Fruit fly (Drosophila melanogaster) whole organism, embryonic: ENCODE measurements around the gene CG3513.

Source experiments
- Bteb2 ChIP-seq: fragments of 200-800 bp; sonication (Bioruptor generic); optimal IDR thresholded peaks from 2 replicates; lab custom pipeline; 2016; ENCODE audit warnings: missing biosample characterization, missing genetic modification characterization
- CG10274 ChIP-seq: fragments of 200-800 bp; sonication (Bioruptor generic); optimal IDR thresholded peaks from 3 replicates; lab custom pipeline; 2017; ENCODE audit warnings: missing biosample characterization, mild to moderate bottlenecking, missing genetic modification characterization
- CG11504 ChIP-seq: fragments of 200-800 bp; sonication (Bioruptor generic); optimal IDR thresholded peaks from 3 replicates; lab custom pipeline; 2019; ENCODE audit warnings: missing biosample characterization, mild to moderate bottlenecking, missing genetic modification characterization, moderate library complexity
- CG11723 ChIP-seq: fragments of 200-800 bp; sonication (Bioruptor generic); optimal IDR thresholded peaks from 2 replicates; lab custom pipeline; 2017; ENCODE audit warnings: missing biosample characterization, mild to moderate bottlenecking, missing genetic modification characterization
- CG12299 ChIP-seq: fragments of 200-800 bp; sonication (Bioruptor generic); optimal IDR thresholded peaks from 2 replicates; lab custom pipeline; 2018; ENCODE audit warnings: missing biosample characterization, mild to moderate bottlenecking, missing genetic modification characterization
- CG13296 ChIP-seq: fragments of 200-800 bp; sonication (Bioruptor generic); optimal IDR thresholded peaks from 3 replicates; lab custom pipeline; 2018; ENCODE audit warnings: missing biosample characterization, mild to moderate bottlenecking, missing genetic modification characterization
- CG13775 ChIP-seq: fragments of 200-800 bp; sonication (Bioruptor generic); optimal IDR thresholded peaks from 3 replicates; lab custom pipeline; 2017; ENCODE audit warnings: missing biosample characterization, mild to moderate bottlenecking, missing genetic modification characterization
- CG13894 ChIP-seq: fragments of 200-800 bp; sonication (Bioruptor generic); optimal IDR thresholded peaks from 3 replicates; lab custom pipeline; 2018; ENCODE audit warnings: missing biosample characterization, mild to moderate bottlenecking, missing genetic modification characterization, moderate library complexity
- CG15514 ChIP-seq: fragments of 200-800 bp; sonication (Bioruptor generic); optimal IDR thresholded peaks from 3 replicates; lab custom pipeline; 2017; ENCODE audit warnings: missing biosample characterization, missing genetic modification characterization, mild to moderate bottlenecking, moderate library complexity, missing genetic modification reagents
- CG15696 ChIP-seq: fragments of 200-800 bp; sonication (Bioruptor generic); optimal IDR thresholded peaks from 2 replicates; lab custom pipeline; 2019; ENCODE audit warnings: missing biosample characterization, mild to moderate bottlenecking, missing genetic modification characterization, moderate library complexity
- CG18599 ChIP-seq: fragments of 200-800 bp; sonication (Bioruptor generic); optimal IDR thresholded peaks from 3 replicates; lab custom pipeline; 2017; ENCODE audit warnings: missing biosample characterization, missing genetic modification characterization, mild to moderate bottlenecking, moderate library complexity, missing genetic modification reagents
- CG2712 ChIP-seq: fragments of 200-800 bp; optimal IDR thresholded peaks from 3 replicates; lab custom pipeline; 2019; ENCODE audit warnings: missing biosample characterization, mild to moderate bottlenecking, missing genetic modification characterization, moderate library complexity
- CG30020 ChIP-seq: fragments of 200-800 bp; optimal IDR thresholded peaks from 2 replicates; lab custom pipeline; 2019; ENCODE audit warnings: missing biosample characterization, mild to moderate bottlenecking, missing genetic modification characterization, moderate library complexity
- CG3065 ChIP-seq: fragments of 200-800 bp; sonication (Bioruptor generic); optimal IDR thresholded peaks from 2 replicates; lab custom pipeline; 2016; ENCODE audit warnings: missing biosample characterization, missing genetic modification characterization
- CG31365 ChIP-seq: fragments of 200-800 bp; sonication (Bioruptor generic); optimal IDR thresholded peaks from 2 replicates; lab custom pipeline; 2018; ENCODE audit warnings: missing biosample characterization, mild to moderate bottlenecking, missing genetic modification characterization
- CG42726 ChIP-seq: fragments of 200-800 bp; sonication (Bioruptor generic); IDR thresholded peaks from 2 replicates; pipeline ENCODE4 v1.3.6; 2022; ENCODE audit warnings: missing biosample characterization, missing genetic modification characterization; ENCODE audit not compliant: partially characterized antibody
- CG6254 ChIP-seq: fragments of 200-800 bp; sonication (Bioruptor generic); optimal IDR thresholded peaks from 3 replicates; lab custom pipeline; 2017; ENCODE audit warnings: mild to moderate bottlenecking, missing biosample characterization, missing genetic modification reagents, missing genetic modification characterization
- CG7556 ChIP-seq: fragments of 200-800 bp; sonication (Bioruptor generic); optimal IDR thresholded peaks from 2 replicates; lab custom pipeline; 2017; ENCODE audit warnings: missing biosample characterization, mild to moderate bottlenecking, missing genetic modification characterization
- CG7839 ChIP-seq: fragments of 200-800 bp; sonication (Bioruptor generic); optimal IDR thresholded peaks from 3 replicates; lab custom pipeline; 2018; ENCODE audit warnings: missing biosample characterization, mild to moderate bottlenecking, missing genetic modification characterization, moderate library complexity
- Dek ChIP-seq: fragments of 200-800 bp; sonication (Bioruptor generic); optimal IDR thresholded peaks from 3 replicates; lab custom pipeline; 2019; ENCODE audit warnings: missing biosample characterization, mild to moderate bottlenecking, missing genetic modification characterization, moderate library complexity
- Dfd ChIP-seq, 2 experiments: fragments of >200 bp; optimal IDR thresholded peaks; 2 replicates each; lab custom pipeline; 2017; ENCODE audit warnings: missing biosample characterization in 2 of 2, missing genetic modification characterization in 2 of 2
- Dp ChIP-seq: fragments of 200-800 bp; sonication (Bioruptor generic); optimal IDR thresholded peaks from 2 replicates; lab custom pipeline; 2018; ENCODE audit warnings: missing biosample characterization, mild to moderate bottlenecking, missing genetic modification characterization, moderate library complexity
- Dref ChIP-seq: fragments of 200-800 bp; sonication (Bioruptor generic); IDR thresholded peaks from 2 replicates; pipeline ENCODE4 v1.3.6; 2022; ENCODE audit warnings: missing biosample characterization, missing genetic modification characterization
- H15 ChIP-seq: fragments of 200-800 bp; sonication (Bioruptor generic); IDR thresholded peaks from 3 replicates; pipeline ENCODE4 v1.3.6; 2022; ENCODE audit warnings: missing biosample characterization, missing genetic modification characterization
- HHEX ChIP-seq: fragments of 200-800 bp; sonication (Bioruptor generic); optimal IDR thresholded peaks from 3 replicates; lab custom pipeline; 2017; ENCODE audit warnings: missing biosample characterization, mild to moderate bottlenecking, missing genetic modification characterization, missing genetic modification reagents
- MBD-R2 ChIP-seq: fragments of 200-800 bp; sonication (Bioruptor generic); IDR thresholded peaks from 2 replicates; pipeline ENCODE4 v1.3.6; 2022; ENCODE audit warnings: missing biosample characterization, missing genetic modification characterization
- Rfx ChIP-seq: fragments of 200-800 bp; sonication (Bioruptor generic); IDR thresholded peaks from 2 replicates; pipeline ENCODE4 v1.3.6; 2022; ENCODE audit warnings: missing biosample characterization, missing genetic modification characterization
- Spps ChIP-seq: fragments of 200-800 bp; sonication (Bioruptor generic); optimal IDR thresholded peaks from 2 replicates; lab custom pipeline; 2018; ENCODE audit warnings: missing biosample characterization, mild to moderate bottlenecking, missing genetic modification characterization
- Xbp1 ChIP-seq: fragments of 200-800 bp; sonication (Bioruptor generic); optimal IDR thresholded peaks from 3 replicates; lab custom pipeline; 2016; ENCODE audit warnings: missing biosample characterization, mild to moderate bottlenecking, missing genetic modification characterization
- Xrp1 ChIP-seq: fragments of 200-800 bp; sonication (Bioruptor generic); IDR thresholded peaks from 2 replicates; pipeline ENCODE4 v1.3.6; 2022; ENCODE audit warnings: missing biosample characterization, missing genetic modification characterization
- ase ChIP-seq: fragments of 200-800 bp; sonication (Bioruptor generic); IDR thresholded peaks from 3 replicates; pipeline ENCODE4 v1.3.6; 2022; ENCODE audit warnings: missing biosample characterization, missing genetic modification characterization
- az2 ChIP-seq: fragments of 200-800 bp; sonication (Bioruptor generic); optimal IDR thresholded peaks from 3 replicates; lab custom pipeline; 2016; ENCODE audit warnings: missing biosample characterization, missing genetic modification characterization
- chm ChIP-seq: fragments of 200-800 bp; sonication (Bioruptor generic); IDR thresholded peaks from 2 replicates; pipeline ENCODE4 v1.3.6; 2022; ENCODE audit warnings: missing biosample characterization, missing genetic modification characterization
- corto ChIP-seq: fragments of 200-800 bp; sonication (Bioruptor generic); optimal IDR thresholded peaks from 2 replicates; lab custom pipeline; 2016; ENCODE audit warnings: missing biosample characterization, mild to moderate bottlenecking, missing genetic modification characterization, moderate library complexity
- dimm ChIP-seq: fragments of 200-800 bp; sonication (Bioruptor generic); IDR thresholded peaks from 2 replicates; pipeline ENCODE4 v1.3.6; 2022; ENCODE audit warnings: missing biosample characterization, missing genetic modification characterization
- esg ChIP-seq: fragments of 200-800 bp; sonication (Bioruptor generic); conservative IDR thresholded peaks from 2 replicates; pipeline ENCODE4 v1.3.6; 2022; ENCODE audit warnings: missing biosample characterization, missing genetic modification characterization
- gfzf ChIP-seq: fragments of 200-800 bp; sonication (Bioruptor generic); optimal IDR thresholded peaks from 2 replicates; lab custom pipeline; 2016; ENCODE audit warnings: missing biosample characterization, mild to moderate bottlenecking, missing genetic modification characterization, moderate library complexity
- ham ChIP-seq: fragments of 200-800 bp; sonication (Bioruptor generic); IDR thresholded peaks from 2 replicates; pipeline ENCODE4 v1.3.6; 2022; ENCODE audit warnings: missing biosample characterization, missing genetic modification characterization
- kay ChIP-seq: fragments of 200-800 bp; sonication (Bioruptor generic); optimal IDR thresholded peaks from 2 replicates; lab custom pipeline; 2016; ENCODE audit warnings: missing biosample characterization, missing genetic modification characterization
- ken ChIP-seq: fragments of 200-800 bp; sonication (Bioruptor generic); IDR thresholded peaks from 3 replicates; pipeline ENCODE4 v1.3.6; 2022; ENCODE audit warnings: missing biosample characterization, missing genetic modification characterization
- lilli ChIP-seq: fragments of 200-800 bp; sonication (Bioruptor generic); optimal IDR thresholded peaks from 3 replicates; lab custom pipeline; 2016; ENCODE audit warnings: missing biosample characterization, missing genetic modification characterization
- lov ChIP-seq, 2 experiments: fragments of 200-800 bp in 1 of 2; fragments of >200 bp in 1 of 2; sonication (Bioruptor generic) in 1 of 2; IDR thresholded peaks in 1 of 2; optimal IDR thresholded peaks in 1 of 2; 2 replicates in 1 of 2; 3 replicates in 1 of 2; pipeline versions ENCODE4 v1.3.6 to Lab custom; 2017 to 2022; ENCODE audit warnings: missing biosample characterization in 1 of 2, missing genetic modification characterization in 1 of 2
- luna ChIP-seq: fragments of 200-800 bp; sonication (Bioruptor generic); optimal IDR thresholded peaks from 2 replicates; lab custom pipeline; 2016; ENCODE audit warnings: missing biosample characterization, missing genetic modification characterization
- pita ChIP-seq: fragments of 200-800 bp; sonication (Bioruptor generic); optimal IDR thresholded peaks from 2 replicates; lab custom pipeline; 2017; ENCODE audit warnings: missing biosample characterization, mild to moderate bottlenecking, missing genetic modification characterization
- run ChIP-seq: fragments of 200-800 bp; sonication (Bioruptor generic); optimal IDR thresholded peaks from 3 replicates; lab custom pipeline; 2018; ENCODE audit warnings: missing biosample characterization, mild to moderate bottlenecking, missing genetic modification characterization
- sc ChIP-seq, 3 experiments: fragments of >200 bp in 2 of 3; fragments of 200-800 bp in 1 of 3; sonication (Bioruptor generic) in 1 of 3; optimal IDR thresholded peaks; 2 replicates in 2 of 3; 3 replicates in 1 of 3; lab custom pipeline; 2017; ENCODE audit warnings: mild to moderate bottlenecking in 1 of 3, missing biosample characterization in 1 of 3, missing genetic modification characterization in 1 of 3, missing genetic modification reagents in 1 of 3
- tgo ChIP-seq: fragments of 200-800 bp; sonication (Bioruptor generic); IDR thresholded peaks from 3 replicates; pipeline ENCODE4 v1.3.6; 2022; ENCODE audit warnings: missing biosample characterization, missing genetic modification characterization
- tio ChIP-seq: fragments of 200-800 bp; sonication (Bioruptor generic); optimal IDR thresholded peaks from 2 replicates; lab custom pipeline; 2017; ENCODE audit warnings: missing biosample characterization, missing genetic modification characterization, inconsistent platforms
- tll ChIP-seq, 2 experiments: fragments of 200-800 bp in 1 of 2; fragments of >200 bp in 1 of 2; sonication (Bioruptor generic) in 1 of 2; optimal IDR thresholded peaks; 2 replicates each; lab custom pipeline; 2017 to 2019; ENCODE audit warnings: missing biosample characterization in 2 of 2, missing genetic modification characterization in 2 of 2, mild to moderate bottlenecking in 1 of 2, moderate library complexity in 1 of 2

CG3513 gene

dm6 chr2L:3703260-3703659 is 10.3 kb upstream of the CG3513 start, which contains the start of gene CG2816 (continued):
- no peak for TF ChIP-seq Bteb2 (GFP tag; lab: Kevin White, UChicago)
- TF ChIP-seq dimm (GFP tag; lab: Robert Waterston, UW), result no peak
- TF ChIP-seq Dek (tag; lab: Kevin White, UChicago), result peak; percentile 76
- no peak for TF ChIP-seq CG7556
- TF ChIP-seq tgo (GFP tag; lab: Robert Waterston, UW), result peak; percentile 78
- no peak for TF ChIP-seq CG30020 (tag; lab: Kevin White, UChicago)
- TF ChIP-seq CG15514 (GFP tag; lab: Kevin White, UChicago), result peak; percentile 38
- TF ChIP-seq CG42726 (GFP tag; lab: Robert Waterston, UW), result no peak
- no peak for TF ChIP-seq pita (GFP tag; lab: Kevin White, UChicago)
- TF ChIP-seq MBD-R2 (GFP tag; lab: Robert Waterston, UW), result peak; percentile 18; the same call in 1 of the 2 replicates
- peak; percentile 67 for TF ChIP-seq esg (GFP tag; lab: Robert Waterston, UW)
- peak; percentile 93 for TF ChIP-seq lilli (GFP tag; lab: Kevin White, UChicago)
- no peak for TF ChIP-seq gfzf (GFP tag; lab: Kevin White, UChicago)
- TF ChIP-seq Rfx (GFP tag; lab: Robert Waterston, UW), result peak; percentile 98
- TF ChIP-seq luna (GFP tag; lab: Kevin White, UChicago), result peak; percentile 80
- TF ChIP-seq CG18599 (GFP tag; lab: Kevin White, UChicago), result peak; percentile 61
- peak; percentile 27 for TF ChIP-seq Xbp1 (GFP tag; lab: Kevin White, UChicago)
- TF ChIP-seq sc (optimal IDR thresholded peaks at IDR 0.05; lab: Kevin White, UChicago), result no peak
- no peak for TF ChIP-seq sc (GFP tag; optimal IDR thresholded peaks at IDR 0.05; lab: Kevin White, UChicago)
- TF ChIP-seq lov (optimal IDR thresholded peaks at IDR 0.05; lab: Kevin White, UChicago), result no peak
- no peak; the same call in 2 of the 3 replicates for TF ChIP-seq lov (GFP tag; IDR thresholded peaks at IDR 0.05; lab: Robert Waterston, UW)
- peak; percentile 38 for TF ChIP-seq CG13296 (GFP tag; lab: Kevin White, UChicago)
- peak; percentile 35 for TF ChIP-seq HHEX (GFP tag; lab: Kevin White, UChicago)
- TF ChIP-seq H15 (GFP tag; lab: Robert Waterston, UW), result no peak
- TF ChIP-seq CG2712, result no peak
- TF ChIP-seq az2 (GFP tag; lab: Kevin White, UChicago), result peak; percentile 40
- TF ChIP-seq Dp (GFP tag; lab: Kevin White, UChicago), result no peak
- TF ChIP-seq kay (GFP tag; lab: Kevin White, UChicago), result peak; percentile 53
- peak; percentile 88 for TF ChIP-seq CG10274 (GFP tag; lab: Kevin White, UChicago)
- TF ChIP-seq CG13775 (GFP tag; lab: Kevin White, UChicago), result peak; percentile 26
- TF ChIP-seq tio, result peak; percentile 36
- TF ChIP-seq Spps (tag; lab: Kevin White, UChicago), result no peak
- no peak for TF ChIP-seq run (tag; lab: Kevin White, UChicago)
- no peak for TF ChIP-seq CG13894
- peak; percentile 34 for TF ChIP-seq corto
- no peak for TF ChIP-seq tll (GFP tag; optimal IDR thresholded peaks at IDR 0.05; lab: Kevin White, UChicago)
- peak; percentile 55 for TF ChIP-seq CG11504 (tag; lab: Kevin White, UChicago)
- no peak for TF ChIP-seq CG15696
- TF ChIP-seq CG12299 (tag; lab: Kevin White, UChicago), result peak; percentile 63
- no peak for TF ChIP-seq chm (GFP tag; lab: Robert Waterston, UW)
- TF ChIP-seq ham (GFP tag; lab: Robert Waterston, UW), result peak; percentile 23; the same call in 1 of the 2 replicates
- peak; percentile 71 for TF ChIP-seq CG7839 (tag; lab: Kevin White, UChicago)
- TF ChIP-seq CG31365, result no peak
- TF ChIP-seq Dref (GFP tag; lab: Robert Waterston, UW), result 0 out of 2 replicates have a peak, but pooled peaks have one; percentile 25
- peak; percentile 39; the same call in 1 of the 3 replicates for TF ChIP-seq ken
- no peak for TF ChIP-seq Dfd (GFP tag; optimal IDR thresholded peaks at IDR 0.05; lab: Kevin White, UChicago)
- TF ChIP-seq ase, result peak; percentile 71; the same call in 2 of the 3 replicates
- no peak for TF ChIP-seq CG3065 (GFP tag; lab: Kevin White, UChicago)
- no peak for TF ChIP-seq CG6254 (GFP tag; lab: Kevin White, UChicago)
- TF ChIP-seq Xrp1 (GFP tag; lab: Robert Waterston, UW), result no peak
- no peak for TF ChIP-seq CG11723
